Worm (Caenorhabditis elegans) whole organism, young adult: ENCODE measurements around the gene cyk-7.

ENCODE experiments used
- B0035.1 ChIP-seq: sonication (generic microtip); optimal IDR thresholded peaks from 2 replicates; lab custom pipeline; 2016; ENCODE audit warnings: missing genetic modification characterization, mild to moderate bottlenecking, missing compliant biosample characterization, missing genotype, missing genetic modification reagents
- C17E4.6 ChIP-seq: fragments of 200-800 bp; sonication (Bioruptor generic); IDR thresholded peaks from 2 replicates; pipeline ENCODE4 v1.3.6; 2022; ENCODE audit warnings: missing genetic modification reagents, missing genetic modification characterization, missing compliant biosample characterization
- F55B11.4 ChIP-seq: sonication (generic microtip); optimal IDR thresholded peaks from 2 replicates; lab custom pipeline; 2016; ENCODE audit warnings: missing compliant biosample characterization, missing genetic modification characterization, borderline replicate concordance; ENCODE audit not compliant: insufficient read depth
- F57C9.4 ChIP-seq: sonication (generic microtip); optimal IDR thresholded peaks from 2 replicates; lab custom pipeline; 2017; ENCODE audit warnings: mild to moderate bottlenecking, missing genetic modification characterization, missing compliant biosample characterization
- ama-1 ChIP-seq, 3 experiments: fragments of 150-350 bp in 1 of 3; sonication (generic microtip) in 2 of 3; optimal IDR thresholded peaks; 2 replicates each; lab custom pipeline; 2014 to 2018; ENCODE audit warnings: missing biosample characterization in 2 of 3, missing genetic modification characterization in 2 of 3, missing genetic modification reagents in 2 of 3
- bed-2 ChIP-seq: fragments of 200-800 bp; sonication (Bioruptor generic); IDR thresholded peaks from 2 replicates; pipeline ENCODE4 v1.3.6; 2022; ENCODE audit warnings: missing genetic modification reagents, missing genetic modification characterization, missing compliant biosample characterization
- cebp-2 ChIP-seq: fragments of 200-800 bp; sonication (Bioruptor generic); IDR thresholded peaks from 2 replicates; pipeline ENCODE4 v1.3.6; 2022; ENCODE audit warnings: missing genetic modification characterization, missing compliant biosample characterization
- ceh-100 ChIP-seq: fragments of 200-800 bp; sonication (Bioruptor generic); IDR thresholded peaks from 2 replicates; pipeline ENCODE4 v1.3.6; 2022; ENCODE audit warnings: missing genetic modification reagents, missing genetic modification characterization, missing compliant biosample characterization
- ceh-91 ChIP-seq: fragments of 200-800 bp; sonication (Bioruptor generic); IDR thresholded peaks from 2 replicates; pipeline ENCODE4 v1.3.6; 2022; ENCODE audit warnings: missing genetic modification reagents, missing genetic modification characterization, missing compliant biosample characterization
- chd-7 ChIP-seq: sonication (generic microtip); optimal IDR thresholded peaks from 2 replicates; lab custom pipeline; 2016; ENCODE audit warnings: mild to moderate bottlenecking, missing genetic modification characterization, moderate library complexity, missing compliant biosample characterization
- die-1 ChIP-seq: sonication (generic microtip); optimal IDR thresholded peaks from 2 replicates; lab custom pipeline; 2016; ENCODE audit warnings: missing genotype, mild to moderate bottlenecking, missing genetic modification characterization, missing compliant biosample characterization
- dox-1 ChIP-seq: fragments of 200-800 bp; sonication (Bioruptor generic); IDR thresholded peaks from 2 replicates; pipeline ENCODE4 v1.3.6; 2022; ENCODE audit warnings: missing genetic modification reagents, missing genetic modification characterization, missing compliant biosample characterization
- ets-4 ChIP-seq: fragments of 200-800 bp; sonication (Bioruptor generic); optimal IDR thresholded peaks from 2 replicates; lab custom pipeline; 2018; ENCODE audit warnings: mild to moderate bottlenecking, missing genetic modification characterization, missing compliant biosample characterization
- him-1 ChIP-seq: sonication (generic microtip); optimal IDR thresholded peaks from 2 replicates; lab custom pipeline; 2016; ENCODE audit warnings: missing genotype, missing genetic modification reagents, missing genetic modification characterization, missing compliant biosample characterization
- hrde-1 ChIP-seq: sonication (generic microtip); optimal IDR thresholded peaks from 2 replicates; lab custom pipeline; 2016; ENCODE audit warnings: missing genetic modification characterization, mild to moderate bottlenecking, missing compliant biosample characterization, moderate library complexity, missing genotype, missing genetic modification reagents, borderline replicate concordance
- let-607 ChIP-seq, 2 experiments: fragments of 200-800 bp in 1 of 2; sonication (Bioruptor generic) in 1 of 2; sonication (generic microtip) in 1 of 2; optimal IDR thresholded peaks; 2 replicates each; lab custom pipeline; 2016 to 2018; ENCODE audit warnings: mild to moderate bottlenecking in 2 of 2, missing compliant biosample characterization in 2 of 2, missing genetic modification characterization in 2 of 2, moderate library complexity in 2 of 2, missing genotype in 1 of 2
- lin-26 ChIP-seq: fragments of 200-800 bp; sonication (Bioruptor generic); IDR thresholded peaks from 2 replicates; pipeline ENCODE4 v1.3.6; 2022; ENCODE audit warnings: missing genetic modification reagents, missing genetic modification characterization, missing compliant biosample characterization
- madf-10 ChIP-seq: sonication (generic microtip); optimal IDR thresholded peaks from 2 replicates; lab custom pipeline; 2016; ENCODE audit warnings: mild to moderate bottlenecking, missing genetic modification characterization, missing compliant biosample characterization
- mcd-1 ChIP-seq: fragments of 200-800 bp; sonication (Bioruptor generic); IDR thresholded peaks from 2 replicates; pipeline ENCODE4 v1.3.6; 2022; ENCODE audit warnings: missing genetic modification reagents, missing genetic modification characterization, missing compliant biosample characterization
- nfya-2 ChIP-seq: fragments of 200-800 bp; sonication (Bioruptor generic); IDR thresholded peaks from 2 replicates; pipeline ENCODE4 v1.3.6; 2022; ENCODE audit warnings: missing genetic modification reagents, missing genetic modification characterization, missing compliant biosample characterization
- nfyb-1 ChIP-seq: fragments of 200-800 bp; sonication (Bioruptor generic); IDR thresholded peaks from 2 replicates; pipeline ENCODE4 v1.3.6; 2022; ENCODE audit warnings: missing genetic modification reagents, missing genetic modification characterization, missing compliant biosample characterization
- nhr-80 ChIP-seq: sonication (generic microtip); optimal IDR thresholded peaks from 2 replicates; lab custom pipeline; 2016; ENCODE audit warnings: missing genetic modification characterization, missing compliant biosample characterization
- rec-8 ChIP-seq, 2 experiments: sonication (generic microtip); optimal IDR thresholded peaks; 2 replicates each; lab custom pipeline; 2016; ENCODE audit warnings: mild to moderate bottlenecking in 2 of 2, missing genetic modification characterization in 2 of 2, missing genetic modification reagents in 2 of 2, missing genotype in 2 of 2, missing biosample characterization in 1 of 2, missing compliant biosample characterization in 1 of 2, moderate library complexity in 1 of 2
- repo-1 ChIP-seq: sonication (generic microtip); optimal IDR thresholded peaks from 2 replicates; lab custom pipeline; 2017; ENCODE audit warnings: mild to moderate bottlenecking, missing genetic modification characterization, missing compliant biosample characterization
- snpc-3.4 ChIP-seq: sonication (generic microtip); optimal IDR thresholded peaks from 2 replicates; lab custom pipeline; 2017; ENCODE audit warnings: missing genetic modification characterization, mild to moderate bottlenecking, missing compliant biosample characterization, antibody characterized with exemption, moderate library complexity, missing genotype, missing genetic modification reagents
- xnd-1 ChIP-seq: sonication (generic microtip); optimal IDR thresholded peaks from 2 replicates; lab custom pipeline; 2016; ENCODE audit warnings: missing genotype, missing genetic modification reagents, missing genetic modification characterization, missing compliant biosample characterization
- zfh-2 ChIP-seq: fragments of 200-800 bp; sonication (Bioruptor generic); conservative IDR thresholded peaks from 2 replicates; pipeline ENCODE4 v1.3.6; 2022; ENCODE audit warnings: missing genetic modification reagents, missing genetic modification characterization, missing compliant biosample characterization
- zim-3 ChIP-seq: sonication (generic microtip); optimal IDR thresholded peaks from 2 replicates; lab custom pipeline; 2017; ENCODE audit warnings: mild to moderate bottlenecking, missing genetic modification characterization, moderate library complexity, missing compliant biosample characterization
- ztf-26 ChIP-seq: sonication (generic microtip); optimal IDR thresholded peaks from 2 replicates; lab custom pipeline; 2017; ENCODE audit warnings: missing genetic modification characterization, missing compliant biosample characterization

Gene cyk-7

ce11 chrIII:7792209-7792608 lies 3.0 kb downstream of the cyk-7 start:
- TF ChIP-seq chd-7 (tag; lab: Kevin White, UChicago), result no peak
- no peak for TF ChIP-seq ceh-91 (GFP tag; lab: Robert Waterston, UW)
- TF ChIP-seq mcd-1, result no peak
- no peak for TF ChIP-seq xnd-1 (tag; lab: Kevin White, UChicago)
- TF ChIP-seq lin-26 (GFP tag; lab: Robert Waterston, UW), result no peak
- TF ChIP-seq repo-1 (tag; lab: Kevin White, UChicago), result no peak
- TF ChIP-seq F55B11.4 (tag; lab: Kevin White, UChicago), result no peak

ce11 chrIII:7790522-7790921 lies 4.7 kb downstream of the cyk-7 start:
- TF ChIP-seq dox-1 (GFP tag; lab: Robert Waterston, UW) (no peak), nhr-80 (tag; lab: Kevin White, UChicago) (no peak), F55B11.4 (tag; lab: Kevin White, UChicago) (no peak), snpc-3.4 (tag; lab: Kevin White, UChicago) (no peak), ceh-100 (GFP tag; lab: Robert Waterston, UW) (no peak), B0035.1 (tag; lab: Kevin White, UChicago) (no peak), nfya-2 (GFP tag; lab: Robert Waterston, UW) (no peak), ama-1 (optimal IDR thresholded peaks at IDR 0.05; lab: Kevin White, UChicago) (no peak), ama-1 (GFP tag; optimal IDR thresholded peaks at IDR 0.05; lab: Kevin White, UChicago) (no peak), rec-8 (tag; optimal IDR thresholded peaks at IDR 0.05; lab: Kevin White, UChicago) (no peak), zfh-2 (GFP tag; lab: Robert Waterston, UW) (no peak), madf-10 (tag; lab: Kevin White, UChicago) (no peak), hrde-1 (no peak)

ce11 chrIII:7788410-7788809 lies 6.8 kb downstream of the cyk-7 start:
- no peak for TF ChIP-seq cebp-2
- no peak for TF ChIP-seq chd-7 (tag; lab: Kevin White, UChicago)
- TF ChIP-seq let-607 (tag; optimal IDR thresholded peaks at IDR 0.05; lab: Kevin White, UChicago), result no peak
- no peak for TF ChIP-seq zim-3 (tag; lab: Kevin White, UChicago)
- TF ChIP-seq nfyb-1 (GFP tag; lab: Robert Waterston, UW), result no peak
- TF ChIP-seq F55B11.4 (tag; lab: Kevin White, UChicago), result no peak
- no peak for TF ChIP-seq ets-4

- TF ChIP-seq die-1, result no peak
These were observed 11.0 kb downstream of the cyk-7 start for ce11 chrIII:7784201-7784600.

ce11 chrIII:7783354-7783753 lies 11.9 kb downstream of the cyk-7 start, which contains the start of gene mab-5:
Gene mab-5, minus strand, starts transcription at chrIII:7783454.
- no peak for TF ChIP-seq ztf-26 (tag; lab: Kevin White, UChicago)
- no peak for TF ChIP-seq him-1
- no peak for TF ChIP-seq bed-2 (GFP tag; lab: Robert Waterston, UW)
- TF ChIP-seq ceh-100 (GFP tag; lab: Robert Waterston, UW), result no peak
- no peak for TF ChIP-seq F57C9.4 (tag; lab: Kevin White, UChicago)
- TF ChIP-seq B0035.1 (tag; lab: Kevin White, UChicago), result no peak
- TF ChIP-seq C17E4.6 (GFP tag; lab: Robert Waterston, UW), result no peak
